Fruit fly (Drosophila melanogaster): ENCODE data around the gene LpR1.

- TF ChIP-seq Crg-1 (GFP tag; optimal IDR thresholded peaks at IDR 0.05): no peak
- TF ChIP-seq Hr96 (GFP tag; optimal IDR thresholded peaks at IDR 0.05): no peak
- TF ChIP-seq toe (GFP tag; optimal IDR thresholded peaks at IDR 0.05): no peak
- peak; percentile 20 for TF ChIP-seq cic (GFP tag; optimal IDR thresholded peaks at IDR 0.05)
- no peak for TF ChIP-seq CG14711 (tag; optimal IDR thresholded peaks at IDR 0.05)
Measured at dm6 chr3R:25754844-25755429, 8.0 kb downstream of the LpR1 start.
